Fruit fly (Drosophila melanogaster) whole organism, prepupa: Measurements from ENCODE around the gene Nepl19.

Experiments
- Blimp-1 ChIP-seq: fragments of 200-800 bp; sonication (Bioruptor generic); optimal IDR thresholded peaks from 3 replicates; lab custom pipeline; 2017; ENCODE audit warnings: missing biosample characterization, missing genetic modification characterization, mild to moderate bottlenecking, moderate library complexity, missing genetic modification reagents
- CG8319 ChIP-seq: fragments of 200-800 bp; sonication (Bioruptor generic); optimal IDR thresholded peaks from 3 replicates; lab custom pipeline; 2016; ENCODE audit warnings: missing biosample characterization, missing genetic modification characterization
- CG9139 ChIP-seq: fragments of 200-800 bp; sonication (Bioruptor generic); optimal IDR thresholded peaks from 3 replicates; lab custom pipeline; 2017; ENCODE audit warnings: missing biosample characterization, mild to moderate bottlenecking, missing genetic modification characterization
- Gug ChIP-seq: fragments of 200-800 bp; sonication (Bioruptor generic); IDR thresholded peaks from 2 replicates; pipeline ENCODE4 v1.3.6; 2022; ENCODE audit warnings: missing biosample characterization, missing genetic modification characterization
- OdsH ChIP-seq: fragments of 200-800 bp; sonication (Bioruptor generic); optimal IDR thresholded peaks from 3 replicates; lab custom pipeline; 2016; ENCODE audit warnings: missing biosample characterization, missing genetic modification characterization
- dac ChIP-seq: fragments of 200-800 bp; sonication (Bioruptor generic); optimal IDR thresholded peaks from 2 replicates; lab custom pipeline; 2017; ENCODE audit warnings: missing biosample characterization, mild to moderate bottlenecking, missing genetic modification characterization
- fd59A ChIP-seq: fragments of 200-800 bp; sonication (Bioruptor generic); optimal IDR thresholded peaks from 2 replicates; lab custom pipeline; 2017; ENCODE audit warnings: missing biosample characterization, mild to moderate bottlenecking, missing genetic modification characterization, missing genetic modification reagents
- lz ChIP-seq: fragments of 200-800 bp; sonication (Bioruptor generic); optimal IDR thresholded peaks from 3 replicates; lab custom pipeline; 2016; ENCODE audit warnings: missing biosample characterization, missing genetic modification characterization
- net ChIP-seq: fragments of 200-800 bp; sonication (Bioruptor generic); optimal IDR thresholded peaks from 3 replicates; lab custom pipeline; 2016; ENCODE audit warnings: missing biosample characterization, missing genetic modification characterization
- ss ChIP-seq, 2 experiments: fragments of 200-800 bp; sonication (Bioruptor generic); optimal IDR thresholded peaks; 2 replicates in 1 of 2; 3 replicates in 1 of 2; lab custom pipeline; 2017 to 2018; ENCODE audit warnings: mild to moderate bottlenecking in 2 of 2, missing biosample characterization in 2 of 2, missing genetic modification characterization in 2 of 2, moderate library complexity in 1 of 2

dm6 chr3R:28856829-28857228 lies 23.1 kb downstream of the Nepl19 start:
- no peak for TF ChIP-seq net (GFP tag; lab: Kevin White, UChicago)
- TF ChIP-seq Blimp-1: no peak
- no peak for TF ChIP-seq CG9139
- TF ChIP-seq ss (GFP tag; optimal IDR thresholded peaks at IDR 0.05; lab: Kevin White, UChicago): no peak
- TF ChIP-seq dac (GFP tag; lab: Kevin White, UChicago): no peak
- TF ChIP-seq CG8319 (GFP tag; lab: Kevin White, UChicago): no peak
- TF ChIP-seq lz (GFP tag; lab: Kevin White, UChicago): no peak
- TF ChIP-seq OdsH: no peak
- no peak for TF ChIP-seq fd59A (GFP tag; lab: Kevin White, UChicago)
- TF ChIP-seq Gug (GFP tag; lab: Robert Waterston, UW): no peak
